Fruit fly (Drosophila melanogaster) Kc167 (cell line): Measurements from ENCODE around the gene CG31698.

Source experiments
- Myc ChIP-seq: fragments of >200 bp; optimal IDR thresholded peaks from 2 replicates; lab custom pipeline; 2017; ENCODE audit warnings: missing external identifiers
- Sin3A ChIP-seq: fragments of >200 bp; optimal IDR thresholded peaks from 2 replicates; lab custom pipeline; 2018; ENCODE audit warnings: missing external identifiers
- h ChIP-seq: fragments of >200 bp; optimal IDR thresholded peaks from 3 replicates; lab custom pipeline; 2018; ENCODE audit warnings: missing external identifiers
- insv ChIP-seq: fragments of >200 bp; optimal IDR thresholded peaks from 3 replicates; lab custom pipeline; 2018; ENCODE audit warnings: missing external identifiers
- psq ChIP-seq: fragments of >200 bp; optimal IDR thresholded peaks from 2 replicates; lab custom pipeline; 2017; ENCODE audit warnings: missing external identifiers
- ttk ChIP-seq: sonication (Bioruptor generic); optimal IDR thresholded peaks from 2 replicates; lab custom pipeline; 2017; ENCODE audit warnings: missing external identifiers

DNA sequence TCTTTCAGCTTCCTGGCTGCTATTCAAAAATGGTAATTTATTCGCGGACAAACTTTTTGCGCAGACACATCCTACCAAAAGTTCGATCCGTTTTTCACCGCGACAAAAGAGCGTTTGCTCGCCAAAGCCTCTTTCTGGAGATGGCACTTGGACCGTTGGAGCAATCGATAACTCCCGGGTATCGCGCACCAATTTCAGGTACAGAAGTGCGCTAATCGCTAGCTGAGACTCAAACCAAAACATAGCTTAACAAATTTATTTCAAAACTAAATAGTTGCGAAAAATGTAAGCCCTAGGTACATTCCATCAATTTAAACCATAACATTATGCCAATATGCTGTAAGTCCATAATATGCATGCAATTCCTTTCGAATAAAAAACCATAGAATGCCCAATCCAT lies 28.9 kb downstream of the CG31698 start, which contains the start of gene toc:
- TF ChIP-seq h (lab: Kevin White, UChicago) (no peak), insv (lab: Kevin White, UChicago) (no peak), ttk (lab: Kevin White, UChicago) (no peak), Sin3A (no peak), psq (lab: Kevin White, UChicago) (no peak), Myc (lab: Kevin White, UChicago) (no peak)
